Fruit fly (Drosophila melanogaster): Measurements from ENCODE around the gene RpL13A.

DNA sequence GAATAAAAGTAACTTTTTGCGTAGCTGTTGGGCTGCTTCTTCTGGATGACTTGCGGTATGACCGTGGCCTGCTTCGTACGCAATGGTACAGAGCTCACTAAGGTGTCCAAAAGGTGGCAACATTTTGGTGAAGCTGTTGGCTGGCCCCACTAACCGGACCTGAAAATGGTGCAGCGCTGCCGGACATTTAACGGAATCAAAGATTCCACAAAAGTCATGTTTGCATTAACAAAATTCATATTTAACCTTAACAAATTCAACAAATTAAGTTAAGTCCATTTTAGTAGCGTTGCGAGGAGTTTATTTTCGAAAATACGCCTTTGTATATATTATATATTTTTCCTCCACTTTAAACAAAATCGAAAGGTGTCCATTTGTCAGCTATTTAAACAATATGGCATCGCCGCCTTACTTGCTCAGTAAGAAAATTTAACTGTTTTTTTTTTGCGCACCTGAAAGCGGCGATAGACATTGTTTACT, 23.2 kb upstream of the RpL13A start, which contains the start of the genes kra and SecS:
- TF ChIP-seq psq (optimal IDR thresholded peaks at IDR 0.05) (no peak), h (optimal IDR thresholded peaks at IDR 0.05) (no peak), insv (optimal IDR thresholded peaks at IDR 0.05) (no peak), Sin3A (optimal IDR thresholded peaks at IDR 0.05) (no peak)
